Fruit fly (Drosophila melanogaster): ENCODE results near the gene Sgt.
A peak's percentile ranks its signal among the peaks of the same experiment; 100 is the strongest.

The Sgt gene

dm6 chr2L:17514090-17514715 is 42.8 kb downstream of the Sgt start (continued):
- TF ChIP-seq MESR4 (GFP tag; optimal IDR thresholded peaks at IDR 0.05): peak; percentile 4
- peak; percentile 71 for TF ChIP-seq Side (GFP tag; optimal IDR thresholded peaks at IDR 0.05)
- peak; percentile 17 for TF ChIP-seq CG10565 (GFP tag; optimal IDR thresholded peaks at IDR 0.05)
- no peak for TF ChIP-seq amos (GFP tag; IDR thresholded peaks at IDR 0.05; ENCODE audit: partially characterized antibody)
- no peak for TF ChIP-seq Myb (GFP tag; optimal IDR thresholded peaks at IDR 0.05)
- no peak for TF ChIP-seq pan (optimal IDR thresholded peaks at IDR 0.05)
- peak in 1 of 2 experiments; percentile 89 for TF ChIP-seq pan (GFP tag; optimal IDR thresholded peaks at IDR 0.05 in 1 of 2, IDR thresholded peaks at IDR 0.05 in 1 of 2)
- TF ChIP-seq Antp (GFP tag; optimal IDR thresholded peaks at IDR 0.05): peak; percentile 77
- peak; percentile 83 for TF ChIP-seq CG6813 (GFP tag; optimal IDR thresholded peaks at IDR 0.05)
- no peak for TF ChIP-seq CG4617 (GFP tag; optimal IDR thresholded peaks at IDR 0.05; ENCODE audit: borderline replicate concordance)
- peak; percentile 72 for TF ChIP-seq Camta (GFP tag; optimal IDR thresholded peaks at IDR 0.05)
- peak; percentile 91 for TF ChIP-seq zf30C (GFP tag; optimal IDR thresholded peaks at IDR 0.05)
- peak; percentile 80 for TF ChIP-seq CG14667 (GFP tag; IDR thresholded peaks at IDR 0.05)
- TF ChIP-seq esg (GFP tag; conservative IDR thresholded peaks at IDR 0.05): peak; percentile 72
- peak; percentile 83 for TF ChIP-seq HLH3B (GFP tag; IDR thresholded peaks at IDR 0.05)
- TF ChIP-seq Mrtf (GFP tag; IDR thresholded peaks at IDR 0.05): peak; percentile 76; the same call in 2 of the 3 replicates
- TF ChIP-seq Blimp-1 (GFP tag; optimal IDR thresholded peaks at IDR 0.05): peak; percentile 90
- peak; percentile 82 for TF ChIP-seq CG10431 (GFP tag; optimal IDR thresholded peaks at IDR 0.05)
- TF ChIP-seq Tbp (GFP tag; optimal IDR thresholded peaks at IDR 0.05): no peak
- peak; percentile 47 for TF ChIP-seq btn (GFP tag; optimal IDR thresholded peaks at IDR 0.05)
- peak; percentile 94 for TF ChIP-seq CG7556 (GFP tag; optimal IDR thresholded peaks at IDR 0.05)
- peak; percentile 89 for TF ChIP-seq D19A (tag; optimal IDR thresholded peaks at IDR 0.05)
- peak; percentile 73 for TF ChIP-seq chn (GFP tag; optimal IDR thresholded peaks at IDR 0.05)
- peak; percentile 90 for TF ChIP-seq CG4424 (GFP tag; optimal IDR thresholded peaks at IDR 0.05)
- no peak for TF ChIP-seq CG8290 (GFP tag; optimal IDR thresholded peaks at IDR 0.05)
- peak in 1 of 2 experiments; percentile 28 for TF ChIP-seq CG8290 (tag; optimal IDR thresholded peaks at IDR 0.05)
- TF ChIP-seq CG9727 (GFP tag; optimal IDR thresholded peaks at IDR 0.05): peak; percentile 94
- peak in 1 of 2 experiments; percentile 45 for TF ChIP-seq tll (GFP tag; optimal IDR thresholded peaks at IDR 0.05)
- peak; percentile 78 for TF ChIP-seq CG8765 (GFP tag; IDR thresholded peaks at IDR 0.05)
- peak; percentile 84 for TF ChIP-seq Nf-YA (GFP tag; IDR thresholded peaks at IDR 0.05)
- TF ChIP-seq CG11696 (GFP tag; IDR thresholded peaks at IDR 0.05): peak; percentile 64; the same call in 1 of the 2 replicates
- peak; percentile 27; the same call in 1 of the 3 replicates for TF ChIP-seq Optix (GFP tag; IDR thresholded peaks at IDR 0.05)
- TF ChIP-seq dmrt99B (tag; optimal IDR thresholded peaks at IDR 0.05): peak; percentile 94
- no peak for TF ChIP-seq Neu2 (GFP tag; optimal IDR thresholded peaks at IDR 0.05; ENCODE audit: borderline replicate concordance)
- peak; percentile 93 for TF ChIP-seq vvl (GFP tag; IDR thresholded peaks at IDR 0.05)
- TF ChIP-seq nerfin-2 (GFP tag; IDR thresholded peaks at IDR 0.05; ENCODE audit: partially characterized antibody): no peak
- TF ChIP-seq gfzf (GFP tag; optimal IDR thresholded peaks at IDR 0.05): no peak
- TF ChIP-seq hb (GFP tag; IDR thresholded peaks at IDR 0.05; ENCODE audit: partially characterized antibody): no peak
- TF ChIP-seq trh (GFP tag; optimal IDR thresholded peaks at IDR 0.05): peak; percentile 2
- peak; percentile 34 for TF ChIP-seq Ets97D (GFP tag; optimal IDR thresholded peaks at IDR 0.05)
- peak; percentile 84 for TF ChIP-seq onecut (GFP tag; IDR thresholded peaks at IDR 0.05)
- no peak for TF ChIP-seq ham (GFP tag; IDR thresholded peaks at IDR 0.05)
- peak; percentile 91 for TF ChIP-seq CG15601 (tag; optimal IDR thresholded peaks at IDR 0.05)
- TF ChIP-seq gsb (GFP tag; IDR thresholded peaks at IDR 0.05): peak; percentile 59; the same call in 1 of the 2 replicates
- TF ChIP-seq CG12769 (tag; optimal IDR thresholded peaks at IDR 0.05): no peak
- TF ChIP-seq CHES-1-like (GFP tag; optimal IDR thresholded peaks at IDR 0.05): peak; percentile 58
- TF ChIP-seq Sox102F (GFP tag; optimal IDR thresholded peaks at IDR 0.05): peak; percentile 86
- TF ChIP-seq sim (GFP tag; IDR thresholded peaks at IDR 0.05): peak; percentile 65; the same call in 1 of the 2 replicates
- TF ChIP-seq ac (GFP tag; optimal IDR thresholded peaks at IDR 0.05): peak; percentile 75
- peak; percentile 95 for TF ChIP-seq CG33557 (GFP tag; optimal IDR thresholded peaks at IDR 0.05)
